Worm (Caenorhabditis elegans): Measurements from ENCODE around the gene cest-19.

DNA sequence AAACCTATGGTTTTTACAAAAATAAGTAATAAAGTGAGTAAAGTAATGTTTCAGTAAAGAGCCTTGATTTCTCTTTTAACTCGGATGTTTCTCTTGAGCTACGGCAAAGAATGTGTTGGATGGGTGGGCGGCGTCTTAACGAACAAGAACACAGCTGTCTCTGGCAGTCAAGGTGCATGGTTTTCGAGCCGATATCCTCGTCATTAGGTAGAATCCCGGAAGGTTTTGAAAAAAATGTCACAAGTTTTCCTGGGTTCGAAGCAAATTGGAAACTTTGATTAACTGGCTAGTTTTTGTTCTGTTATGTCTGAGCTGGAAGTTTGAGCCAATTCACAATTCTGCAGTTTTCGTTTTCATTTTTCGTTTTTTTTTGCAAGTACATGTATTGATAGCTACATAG is 39.4 kb upstream of the cest-19 start, which contains the start of gene B0403.6:
- TF ChIP-seq ama-1 (optimal IDR thresholded peaks at IDR 0.05) (no peak), B0310.2 (tag; optimal IDR thresholded peaks at IDR 0.05) (no peak), tbx-37 (GFP tag; conservative IDR thresholded peaks at IDR 0.05) (no peak)

Data from whole organism, early embryonic.